Fruit fly (Drosophila melanogaster) whole organism, wandering third instar larva: ENCODE data around the gene Pbp95.

Source experiments
- Abd-B ChIP-seq: fragments of >200 bp; optimal IDR thresholded peaks from 2 replicates; lab custom pipeline; 2017; ENCODE audit warnings: missing biosample characterization, missing genetic modification characterization
- pan ChIP-seq: fragments of >200 bp; optimal IDR thresholded peaks from 2 replicates; lab custom pipeline; 2017
- sv ChIP-seq: fragments of 200-800 bp; sonication (Bioruptor generic); optimal IDR thresholded peaks from 3 replicates; lab custom pipeline; 2016; ENCODE audit warnings: missing biosample characterization, missing genetic modification characterization

dm6 chr3R:8013121-8014009 is at the start of gene Pbp95, which contains the start of gene CG10435:
- TF ChIP-seq pan (lab: Kevin White, UChicago) (no peak), sv (no peak), Abd-B (no peak)
